Fruit fly (Drosophila melanogaster): ENCODE measurements around the gene Tim13.

- no peak for TF ChIP-seq Sox14 (GFP tag; optimal IDR thresholded peaks at IDR 0.05)
- TF ChIP-seq topi (GFP tag; optimal IDR thresholded peaks at IDR 0.05) = no peak
These were observed 40.4 kb upstream of the Tim13 start, which contains the start of gene Cubn2 for dm6 chr3L:11814655-11815054.

All from whole organism, prepupa.